Worm (Caenorhabditis elegans) whole organism, L2 larva: ENCODE measurements around the gene par-5.

Source experiments
- C34F6.9 ChIP-seq: fragments of 150-350 bp; optimal IDR thresholded peaks from 2 replicates; lab custom pipeline; 2014; ENCODE audit warnings: missing biosample characterization, missing genetic modification characterization
- F13H6.1 ChIP-seq: sonication (generic microtip); optimal IDR thresholded peaks from 2 replicates; lab custom pipeline; 2016; ENCODE audit warnings: missing genetic modification characterization, missing compliant biosample characterization
- R02D3.7 ChIP-seq: fragments of 150-350 bp; optimal IDR thresholded peaks from 2 replicates; lab custom pipeline; 2014; ENCODE audit warnings: missing biosample characterization, missing genetic modification characterization
- Y55F3AM.14 ChIP-seq: fragments of 200-800 bp; sonication (Bioruptor generic); optimal IDR thresholded peaks from 2 replicates; lab custom pipeline; 2018; ENCODE audit warnings: mild to moderate bottlenecking, missing genetic modification characterization, missing compliant biosample characterization
- ZK546.5 ChIP-seq: sonication (generic microtip); optimal IDR thresholded peaks from 2 replicates; lab custom pipeline; 2017; ENCODE audit warnings: missing biosample characterization, missing genetic modification characterization
- alr-1 ChIP-seq: fragments of 150-350 bp; optimal IDR thresholded peaks from 2 replicates; lab custom pipeline; 2014; ENCODE audit warnings: missing biosample characterization, missing genetic modification characterization
- aly-2 ChIP-seq: fragments of 150-350 bp; optimal IDR thresholded peaks from 2 replicates; lab custom pipeline; 2014; ENCODE audit warnings: missing biosample characterization, missing genetic modification characterization
- ama-1 ChIP-seq: fragments of 150-350 bp; optimal IDR thresholded peaks from 2 replicates; lab custom pipeline; 2018; ENCODE audit warnings: inconsistent platforms
- blmp-1 ChIP-seq: sonication (generic microtip); optimal IDR thresholded peaks from 2 replicates; lab custom pipeline; 2017; ENCODE audit warnings: missing genetic modification characterization, mild to moderate bottlenecking, missing compliant biosample characterization, antibody characterized with exemption, moderate library complexity; ENCODE audit not compliant: insufficient read depth
- ceh-16 ChIP-seq: fragments of 150-350 bp; optimal IDR thresholded peaks from 2 replicates; lab custom pipeline; 2014; ENCODE audit warnings: missing biosample characterization, missing genetic modification characterization
- ceh-82 ChIP-seq: fragments of 150-350 bp; optimal IDR thresholded peaks from 2 replicates; lab custom pipeline; 2014; ENCODE audit warnings: missing biosample characterization, missing genetic modification characterization
- crh-2 ChIP-seq: sonication (generic microtip); optimal IDR thresholded peaks from 2 replicates; lab custom pipeline; 2017; ENCODE audit warnings: missing biosample characterization, missing genetic modification characterization
- dmd-4 ChIP-seq: sonication (generic microtip); optimal IDR thresholded peaks from 2 replicates; lab custom pipeline; 2017; ENCODE audit warnings: missing biosample characterization, missing genetic modification characterization
- egl-27 ChIP-seq: sonication (generic microtip); optimal IDR thresholded peaks from 3 replicates; lab custom pipeline; 2017; ENCODE audit warnings: missing biosample characterization, missing genetic modification reagents, missing genetic modification characterization
- elt-1 ChIP-seq: fragments of 150-350 bp; optimal IDR thresholded peaks from 2 replicates; lab custom pipeline; 2014; ENCODE audit warnings: missing biosample characterization, missing genetic modification characterization
- elt-3 ChIP-seq: sonication (generic microtip); optimal IDR thresholded peaks from 2 replicates; lab custom pipeline; 2017; ENCODE audit warnings: missing biosample characterization, missing genetic modification characterization
- fos-1 ChIP-seq: fragments of 150-350 bp; optimal IDR thresholded peaks from 2 replicates; lab custom pipeline; 2014; ENCODE audit warnings: missing biosample characterization, missing genetic modification characterization
- gmeb-1 ChIP-seq: fragments of 150-350 bp; optimal IDR thresholded peaks from 2 replicates; lab custom pipeline; 2014; ENCODE audit warnings: missing biosample characterization, missing genetic modification characterization
- lin-11 ChIP-seq: fragments of 150-350 bp; sonication (generic microtip); optimal IDR thresholded peaks from 2 replicates; lab custom pipeline; 2014; ENCODE audit warnings: missing biosample characterization, missing genetic modification characterization, inconsistent platforms, mixed read lengths
- lin-13 ChIP-seq: fragments of 150-350 bp; optimal IDR thresholded peaks from 2 replicates; lab custom pipeline; 2014; ENCODE audit warnings: missing biosample characterization, missing genetic modification reagents, missing genetic modification characterization
- lin-39 ChIP-seq: fragments of 150-350 bp; optimal IDR thresholded peaks from 2 replicates; lab custom pipeline; 2014; ENCODE audit warnings: missing biosample characterization, missing genetic modification reagents, missing genetic modification characterization
- lsy-2 ChIP-seq, 2 experiments: fragments of 150-350 bp in 1 of 2; sonication (generic microtip) in 1 of 2; optimal IDR thresholded peaks; 2 replicates each; lab custom pipeline; 2014 to 2017; ENCODE audit warnings: missing biosample characterization in 2 of 2, missing genetic modification characterization in 2 of 2
- mab-5 ChIP-seq: fragments of 150-350 bp; optimal IDR thresholded peaks from 2 replicates; lab custom pipeline; 2014; ENCODE audit warnings: missing biosample characterization, missing genetic modification characterization
- mbf-1 ChIP-seq: sonication (generic microtip); optimal IDR thresholded peaks from 2 replicates; lab custom pipeline; 2017; ENCODE audit warnings: missing biosample characterization, missing genetic modification characterization
- mdl-1 ChIP-seq, 2 experiments: fragments of 150-350 bp in 1 of 2; sonication (generic microtip) in 1 of 2; optimal IDR thresholded peaks; 2 replicates each; lab custom pipeline; 2017; ENCODE audit warnings: missing biosample characterization in 2 of 2, missing genetic modification characterization in 2 of 2
- nhr-10 ChIP-seq: sonication (generic microtip); optimal IDR thresholded peaks from 2 replicates; lab custom pipeline; 2017; ENCODE audit warnings: missing biosample characterization, missing genetic modification characterization
- nhr-11 ChIP-seq: fragments of 150-350 bp; optimal IDR thresholded peaks from 2 replicates; lab custom pipeline; 2014; ENCODE audit warnings: missing biosample characterization, missing genetic modification characterization
- nhr-12 ChIP-seq: fragments of 150-350 bp; optimal IDR thresholded peaks from 2 replicates; lab custom pipeline; 2014; ENCODE audit warnings: missing biosample characterization, missing genetic modification characterization
- nhr-129 ChIP-seq: fragments of 150-350 bp; optimal IDR thresholded peaks from 2 replicates; lab custom pipeline; 2014; ENCODE audit warnings: missing biosample characterization, missing genetic modification characterization
- nhr-21 ChIP-seq: fragments of 150-350 bp; optimal IDR thresholded peaks from 2 replicates; lab custom pipeline; 2014; ENCODE audit warnings: missing biosample characterization, missing genetic modification characterization
- nhr-23 ChIP-seq: fragments of 150-350 bp; optimal IDR thresholded peaks from 2 replicates; lab custom pipeline; 2014; ENCODE audit warnings: missing biosample characterization, missing genetic modification reagents, missing genetic modification characterization
- nhr-237 ChIP-seq: fragments of 150-350 bp; optimal IDR thresholded peaks from 2 replicates; lab custom pipeline; 2014; ENCODE audit warnings: missing biosample characterization, missing genetic modification characterization
- nhr-25 ChIP-seq: fragments of 150-350 bp; sonication (generic microtip); optimal IDR thresholded peaks from 3 replicates; lab custom pipeline; 2014; ENCODE audit warnings: missing biosample characterization, missing genetic modification characterization
- nhr-6 ChIP-seq: fragments of 150-350 bp; optimal IDR thresholded peaks from 2 replicates; lab custom pipeline; 2014; ENCODE audit warnings: missing biosample characterization, missing genetic modification characterization
- nhr-77 ChIP-seq: fragments of 150-350 bp; optimal IDR thresholded peaks from 2 replicates; lab custom pipeline; 2014; ENCODE audit warnings: missing biosample characterization, missing genetic modification characterization
- peb-1 ChIP-seq: fragments of 150-350 bp; optimal IDR thresholded peaks from 2 replicates; lab custom pipeline; 2014; ENCODE audit warnings: missing biosample characterization, missing genetic modification characterization
- sem-4 ChIP-seq: fragments of 150-350 bp; optimal IDR thresholded peaks from 2 replicates; lab custom pipeline; 2014; ENCODE audit warnings: missing biosample characterization, missing genetic modification reagents, missing genetic modification characterization
- skn-1 ChIP-seq: sonication (generic microtip); optimal IDR thresholded peaks from 2 replicates; lab custom pipeline; 2017; ENCODE audit warnings: missing biosample characterization, missing genetic modification characterization
- sma-3 ChIP-seq: sonication (generic microtip); optimal IDR thresholded peaks from 2 replicates; lab custom pipeline; 2016; ENCODE audit warnings: missing genetic modification reagents, missing genetic modification characterization, missing compliant biosample characterization
- sma-9 ChIP-seq, 2 experiments: fragments of 150-350 bp in 1 of 2; sonication (generic microtip) in 1 of 2; optimal IDR thresholded peaks; 2 replicates each; lab custom pipeline; 2014 to 2016; ENCODE audit warnings: missing genetic modification characterization in 2 of 2, mild to moderate bottlenecking in 1 of 2, missing biosample characterization in 1 of 2, missing compliant biosample characterization in 1 of 2, missing genetic modification reagents in 1 of 2, moderate library complexity in 1 of 2
- snpc-4 ChIP-seq: fragments of 150-350 bp; optimal IDR thresholded peaks from 2 replicates; lab custom pipeline; 2014; ENCODE audit warnings: missing biosample characterization, missing genetic modification characterization
- unc-39 ChIP-seq: fragments of 150-350 bp; optimal IDR thresholded peaks from 2 replicates; lab custom pipeline; 2014; ENCODE audit warnings: missing biosample characterization, missing genetic modification characterization
- unc-55 ChIP-seq: fragments of 150-350 bp; sonication (generic microtip); optimal IDR thresholded peaks from 3 replicates; lab custom pipeline; 2014; ENCODE audit warnings: missing biosample characterization, missing genetic modification reagents, missing genetic modification characterization
- unc-62 ChIP-seq: fragments of 150-350 bp; optimal IDR thresholded peaks from 2 replicates; lab custom pipeline; 2014; ENCODE audit warnings: missing biosample characterization, missing genetic modification reagents, missing genetic modification characterization
- zag-1 ChIP-seq: fragments of 150-350 bp; optimal IDR thresholded peaks from 2 replicates; lab custom pipeline; 2014; ENCODE audit warnings: missing biosample characterization, missing genetic modification characterization
- ztf-1 ChIP-seq: fragments of 200-800 bp; sonication (Bioruptor generic); conservative IDR thresholded peaks from 2 replicates; pipeline ENCODE4 v1.3.6; 2022; ENCODE audit warnings: missing genetic modification characterization, missing compliant biosample characterization
- ztf-11 ChIP-seq: sonication (generic microtip); optimal IDR thresholded peaks from 2 replicates; lab custom pipeline; 2017; ENCODE audit warnings: missing biosample characterization, missing genetic modification characterization
- ztf-4 ChIP-seq: fragments of 150-350 bp; optimal IDR thresholded peaks from 2 replicates; lab custom pipeline; 2014; ENCODE audit warnings: missing biosample characterization, missing genetic modification characterization

par-5 gene

ce11 chrIV:11809047-11809446 is 12.7 kb downstream of the par-5 start:
- TF ChIP-seq lin-11 (tag; lab: Kevin White, UChicago): no peak
- no peak for TF ChIP-seq nhr-11
- no peak for TF ChIP-seq unc-55
- no peak for TF ChIP-seq mab-5 (tag; lab: Kevin White, UChicago)
- TF ChIP-seq F13H6.1 (tag; lab: Kevin White, UChicago): no peak
- TF ChIP-seq sem-4: no peak
- no peak for TF ChIP-seq C34F6.9 (tag; lab: Kevin White, UChicago)
- peak; percentile 81 for TF ChIP-seq sma-9 (GFP tag; optimal IDR thresholded peaks at IDR 0.05; lab: Kevin White, UChicago)
- no peak for TF ChIP-seq sma-9 (tag; optimal IDR thresholded peaks at IDR 0.05; lab: Kevin White, UChicago)
- peak; percentile 39 for TF ChIP-seq nhr-21 (tag; lab: Kevin White, UChicago)
- no peak for TF ChIP-seq ceh-82
- TF ChIP-seq blmp-1 (tag; lab: Kevin White, UChicago): peak; percentile 17
- no peak for TF ChIP-seq nhr-237
- no peak for TF ChIP-seq nhr-25
- TF ChIP-seq dmd-4 (tag; lab: Kevin White, UChicago): no peak
- no peak for TF ChIP-seq egl-27 (tag; lab: Kevin White, UChicago)
- TF ChIP-seq nhr-12 (tag; lab: Kevin White, UChicago): no peak
- TF ChIP-seq mdl-1 (tag; optimal IDR thresholded peaks at IDR 0.05; lab: Kevin White, UChicago): no peak
- TF ChIP-seq ceh-16 (tag; lab: Kevin White, UChicago): no peak
- peak; percentile 22 for TF ChIP-seq fos-1 (tag; lab: Kevin White, UChicago)
- TF ChIP-seq ama-1: no peak
- peak in 1 of 2 experiments; percentile 1 for TF ChIP-seq lsy-2 (tag; optimal IDR thresholded peaks at IDR 0.05; lab: Kevin White, UChicago)
- no peak for TF ChIP-seq mbf-1 (tag; lab: Kevin White, UChicago)
- no peak for TF ChIP-seq skn-1 (tag; lab: Kevin White, UChicago)
- TF ChIP-seq lin-39 (tag; lab: Kevin White, UChicago): no peak
- no peak for TF ChIP-seq snpc-4 (tag; lab: Kevin White, UChicago)
- no peak for TF ChIP-seq Y55F3AM.14 (GFP tag; lab: Kevin White, UChicago)
- TF ChIP-seq R02D3.7 (tag; lab: Kevin White, UChicago): no peak
- TF ChIP-seq elt-3 (tag; lab: Kevin White, UChicago): no peak
- TF ChIP-seq nhr-129: no peak
- no peak for TF ChIP-seq gmeb-1 (tag; lab: Kevin White, UChicago)
- no peak for TF ChIP-seq aly-2 (tag; lab: Kevin White, UChicago)
- TF ChIP-seq unc-39: no peak
- TF ChIP-seq elt-1: no peak
- TF ChIP-seq crh-2: peak; percentile 21
- TF ChIP-seq peb-1 (tag; lab: Kevin White, UChicago): no peak
- TF ChIP-seq nhr-6 (tag; lab: Kevin White, UChicago): no peak
- no peak for TF ChIP-seq ztf-1
- TF ChIP-seq nhr-77 (tag; lab: Kevin White, UChicago): no peak
- no peak for TF ChIP-seq alr-1 (tag; lab: Kevin White, UChicago)
- TF ChIP-seq ztf-4 (tag; lab: Kevin White, UChicago): no peak
- TF ChIP-seq lin-13: no peak
- no peak for TF ChIP-seq ZK546.5 (tag; lab: Kevin White, UChicago)
- TF ChIP-seq sma-3 (GFP tag; lab: Kevin White, UChicago): no peak
- TF ChIP-seq nhr-10 (tag; lab: Kevin White, UChicago): no peak
- no peak for TF ChIP-seq nhr-23 (tag; lab: Kevin White, UChicago)
- no peak for TF ChIP-seq zag-1 (tag; lab: Kevin White, UChicago)
- TF ChIP-seq unc-62 (GFP tag; lab: Kevin White, UChicago): no peak
- no peak for TF ChIP-seq ztf-11 (tag; lab: Kevin White, UChicago)
